Worm (Caenorhabditis elegans) whole organism, L3 larva: ENCODE data around the gene rpl-33.

Experiments used
- R02D3.7 ChIP-seq: fragments of 150-350 bp; optimal IDR thresholded peaks from 2 replicates; lab custom pipeline; 2014; ENCODE audit warnings: missing biosample characterization, missing genetic modification characterization
- ZK546.5 ChIP-seq: sonication (generic microtip); optimal IDR thresholded peaks from 2 replicates; lab custom pipeline; 2017; ENCODE audit warnings: missing biosample characterization, missing genetic modification characterization
- aly-2 ChIP-seq: fragments of 150-350 bp; optimal IDR thresholded peaks from 2 replicates; lab custom pipeline; 2014; ENCODE audit warnings: missing biosample characterization, missing genetic modification characterization
- ama-1 ChIP-seq: fragments of 150-350 bp; optimal IDR thresholded peaks from 2 replicates; lab custom pipeline; 2018
- ceh-16 ChIP-seq: sonication (generic microtip); optimal IDR thresholded peaks from 2 replicates; lab custom pipeline; 2017; ENCODE audit warnings: missing biosample characterization, missing genetic modification characterization
- ceh-28 ChIP-seq: fragments of 150-350 bp; optimal IDR thresholded peaks from 2 replicates; lab custom pipeline; 2014; ENCODE audit warnings: missing biosample characterization, missing genetic modification reagents, missing genetic modification characterization
- ceh-82 ChIP-seq: fragments of 150-350 bp; optimal IDR thresholded peaks from 2 replicates; lab custom pipeline; 2014; ENCODE audit warnings: missing biosample characterization, missing genetic modification characterization
- ceh-9 ChIP-seq: sonication (generic microtip); optimal IDR thresholded peaks from 2 replicates; lab custom pipeline; 2018; ENCODE audit warnings: missing biosample characterization, missing genetic modification characterization
- daf-12 ChIP-seq: fragments of 150-350 bp; optimal IDR thresholded peaks from 2 replicates; lab custom pipeline; 2014; ENCODE audit warnings: missing biosample characterization, missing genetic modification reagents, missing genetic modification characterization
- egl-27 ChIP-seq: sonication (generic microtip); optimal IDR thresholded peaks from 4 replicates; lab custom pipeline; 2017; ENCODE audit warnings: missing biosample characterization, missing genetic modification reagents, missing genetic modification characterization
- egl-5 ChIP-seq: fragments of 150-350 bp; optimal IDR thresholded peaks from 2 replicates; lab custom pipeline; 2017; ENCODE audit warnings: missing biosample characterization, missing genetic modification reagents, missing genetic modification characterization, inconsistent platforms
- elt-1 ChIP-seq: fragments of 150-350 bp; optimal IDR thresholded peaks from 2 replicates; lab custom pipeline; 2014; ENCODE audit warnings: missing biosample characterization, missing genetic modification characterization
- elt-2 ChIP-seq: sonication (generic microtip); optimal IDR thresholded peaks from 2 replicates; lab custom pipeline; 2016; ENCODE audit warnings: missing genetic modification reagents, mild to moderate bottlenecking, missing genetic modification characterization, missing compliant biosample characterization
- elt-3 ChIP-seq, 3 experiments: fragments of 150-350 bp in 1 of 3; sonication (generic microtip) in 2 of 3; optimal IDR thresholded peaks; 2 replicates in 2 of 3; 4 replicates in 1 of 3; lab custom pipeline; 2014 to 2017; ENCODE audit warnings: missing biosample characterization in 3 of 3, missing genetic modification characterization in 3 of 3
- eor-1 ChIP-seq, 2 experiments: fragments of 150-350 bp; optimal IDR thresholded peaks; 2 replicates each; lab custom pipeline; 2014 to 2018; ENCODE audit warnings: missing biosample characterization in 2 of 2, missing genetic modification characterization in 2 of 2
- fkh-10 ChIP-seq: sonication (generic microtip); optimal IDR thresholded peaks from 2 replicates; lab custom pipeline; 2017; ENCODE audit warnings: missing biosample characterization, missing genetic modification reagents, missing genetic modification characterization
- fos-1 ChIP-seq: fragments of 150-350 bp; optimal IDR thresholded peaks from 2 replicates; lab custom pipeline; 2014; ENCODE audit warnings: missing biosample characterization, missing genetic modification characterization
- hmg-11 ChIP-seq: sonication (generic microtip); optimal IDR thresholded peaks from 2 replicates; lab custom pipeline; 2016; ENCODE audit warnings: missing genetic modification characterization, missing compliant biosample characterization
- jun-1 ChIP-seq: fragments of 150-350 bp; optimal IDR thresholded peaks from 2 replicates; lab custom pipeline; 2014; ENCODE audit warnings: missing biosample characterization, missing genetic modification reagents, missing genetic modification characterization
- lin-15B ChIP-seq: fragments of 150-350 bp; optimal IDR thresholded peaks from 2 replicates; lab custom pipeline; 2014; ENCODE audit warnings: missing biosample characterization, missing genetic modification characterization
- lin-39 ChIP-seq: fragments of 150-350 bp; optimal IDR thresholded peaks from 2 replicates; lab custom pipeline; 2018; ENCODE audit warnings: missing biosample characterization, missing genetic modification reagents, missing genetic modification characterization
- lsy-12 ChIP-seq: sonication (generic microtip); optimal IDR thresholded peaks from 2 replicates; lab custom pipeline; 2016; ENCODE audit warnings: mild to moderate bottlenecking, missing genetic modification characterization, missing compliant biosample characterization
- mdl-1 ChIP-seq: fragments of 150-350 bp; optimal IDR thresholded peaks from 2 replicates; lab custom pipeline; 2014; ENCODE audit warnings: missing biosample characterization, missing genetic modification characterization
- mml-1 ChIP-seq: fragments of 150-350 bp; sonication (generic microtip); optimal IDR thresholded peaks from 3 replicates; lab custom pipeline; 2014; ENCODE audit warnings: missing biosample characterization, missing genetic modification characterization
- nfya-1 ChIP-seq: sonication (generic microtip); optimal IDR thresholded peaks from 2 replicates; lab custom pipeline; 2017; ENCODE audit warnings: missing genetic modification characterization, mild to moderate bottlenecking, missing compliant biosample characterization, antibody characterized with exemption, moderate library complexity; ENCODE audit not compliant: insufficient read depth
- nhr-11 ChIP-seq: fragments of 150-350 bp; optimal IDR thresholded peaks from 2 replicates; lab custom pipeline; 2014; ENCODE audit warnings: missing biosample characterization, missing genetic modification characterization
- nhr-23 ChIP-seq: fragments of 150-350 bp; optimal IDR thresholded peaks from 2 replicates; lab custom pipeline; 2014; ENCODE audit warnings: missing biosample characterization, missing genetic modification reagents, missing genetic modification characterization
- nhr-25 ChIP-seq: sonication (generic microtip); optimal IDR thresholded peaks from 2 replicates; lab custom pipeline; 2017; ENCODE audit warnings: missing biosample characterization, missing genetic modification characterization
- nhr-28 ChIP-seq: fragments of 150-350 bp; optimal IDR thresholded peaks from 2 replicates; lab custom pipeline; 2014; ENCODE audit warnings: missing biosample characterization, missing genetic modification characterization
- nhr-67 ChIP-seq: fragments of 150-350 bp; optimal IDR thresholded peaks from 2 replicates; lab custom pipeline; 2014; ENCODE audit warnings: missing biosample characterization, missing genetic modification characterization
- nhr-76 ChIP-seq: fragments of 150-350 bp; sonication (generic microtip); optimal IDR thresholded peaks from 5 replicates; lab custom pipeline; 2014; ENCODE audit warnings: missing biosample characterization, missing genetic modification characterization
- nhr-77 ChIP-seq: fragments of 150-350 bp; optimal IDR thresholded peaks from 2 replicates; lab custom pipeline; 2014; ENCODE audit warnings: missing biosample characterization, missing genetic modification characterization
- pha-4 ChIP-seq: fragments of 150-350 bp; optimal IDR thresholded peaks from 2 replicates; lab custom pipeline; 2014; ENCODE audit warnings: missing biosample characterization, missing genetic modification reagents, missing genetic modification characterization
- pqm-1 ChIP-seq: fragments of 150-350 bp; optimal IDR thresholded peaks from 2 replicates; lab custom pipeline; 2017; ENCODE audit warnings: missing biosample characterization, missing genetic modification characterization, inconsistent platforms
- sea-2 ChIP-seq: fragments of 150-350 bp; sonication (generic microtip); optimal IDR thresholded peaks from 4 replicates; lab custom pipeline; 2014; ENCODE audit warnings: missing biosample characterization, missing genetic modification reagents, missing genetic modification characterization
- skn-1 ChIP-seq: fragments of 150-350 bp; optimal IDR thresholded peaks from 2 replicates; lab custom pipeline; 2014; ENCODE audit warnings: missing biosample characterization, missing genetic modification characterization
- snpc-4 ChIP-seq: fragments of 150-350 bp; optimal IDR thresholded peaks from 2 replicates; lab custom pipeline; 2014; ENCODE audit warnings: missing biosample characterization, missing genetic modification characterization
- tbx-2 ChIP-seq: sonication (generic microtip); optimal IDR thresholded peaks from 2 replicates; lab custom pipeline; 2016; ENCODE audit warnings: mild to moderate bottlenecking, missing genetic modification characterization, missing compliant biosample characterization
- unc-39 ChIP-seq: sonication (generic microtip); optimal IDR thresholded peaks from 4 replicates; lab custom pipeline; 2017; ENCODE audit warnings: missing biosample characterization, missing genetic modification characterization
- unc-62 ChIP-seq: fragments of 150-350 bp; sonication (generic microtip); optimal IDR thresholded peaks from 4 replicates; lab custom pipeline; 2014; ENCODE audit warnings: missing biosample characterization, missing genetic modification reagents, missing genetic modification characterization
- zag-1 ChIP-seq: fragments of 150-350 bp; optimal IDR thresholded peaks from 2 replicates; lab custom pipeline; 2014; ENCODE audit warnings: missing biosample characterization, missing genetic modification characterization
- ztf-11 ChIP-seq: fragments of 150-350 bp; optimal IDR thresholded peaks from 2 replicates; lab custom pipeline; 2014; ENCODE audit warnings: missing biosample characterization, missing genetic modification characterization
- ztf-4 ChIP-seq: fragments of 150-350 bp; optimal IDR thresholded peaks from 2 replicates; lab custom pipeline; 2014; ENCODE audit warnings: missing biosample characterization, missing genetic modification characterization

Gene rpl-33

ce11 chrII:7060202-7060601, 45.2 kb upstream of the rpl-33 start:
- TF ChIP-seq sea-2 (GFP tag; lab: Kevin White, UChicago) = no peak
- no peak for TF ChIP-seq ceh-16 (tag; lab: Kevin White, UChicago)
- no peak for TF ChIP-seq egl-27
- no peak for TF ChIP-seq lin-39
- no peak for TF ChIP-seq unc-62
- TF ChIP-seq R02D3.7 (tag; lab: Kevin White, UChicago) = no peak
- no peak for TF ChIP-seq nhr-25 (tag; lab: Kevin White, UChicago)
- TF ChIP-seq ztf-11 (tag; lab: Kevin White, UChicago) = no peak
- TF ChIP-seq ceh-9 (tag; lab: Kevin White, UChicago) = no peak
- no peak for TF ChIP-seq ZK546.5 (tag; lab: Kevin White, UChicago)
- TF ChIP-seq pqm-1 (tag; lab: Kevin White, UChicago) = peak; percentile 93
- no peak for TF ChIP-seq ztf-4 (tag; lab: Kevin White, UChicago)
- TF ChIP-seq nhr-77 (tag; lab: Kevin White, UChicago) = no peak
- peak; percentile 96 for TF ChIP-seq elt-2
- no peak for TF ChIP-seq snpc-4 (tag; lab: Kevin White, UChicago)
- no peak for TF ChIP-seq lsy-12 (tag; lab: Kevin White, UChicago)
- TF ChIP-seq elt-1 (tag; lab: Kevin White, UChicago) = no peak
- no peak for TF ChIP-seq nhr-28 (tag; lab: Kevin White, UChicago)
- peak; percentile 23 for TF ChIP-seq jun-1 (tag; lab: Kevin White, UChicago)
- no peak for TF ChIP-seq zag-1 (tag; lab: Kevin White, UChicago)
- no peak for TF ChIP-seq hmg-11
- no peak for TF ChIP-seq tbx-2
- TF ChIP-seq ama-1 (lab: Kevin White, UChicago) = no peak
- TF ChIP-seq ceh-82 = no peak
- TF ChIP-seq nhr-76 (tag; lab: Kevin White, UChicago) = no peak
- TF ChIP-seq ceh-28 (tag; lab: Kevin White, UChicago) = no peak
- TF ChIP-seq aly-2 (tag; lab: Kevin White, UChicago) = no peak
- TF ChIP-seq nhr-23 = no peak
- no peak for TF ChIP-seq lin-15B (tag; lab: Kevin White, UChicago)
- no peak for TF ChIP-seq nhr-67
- no peak for TF ChIP-seq daf-12
- peak; percentile 10 for TF ChIP-seq mdl-1 (tag; lab: Kevin White, UChicago)
- peak; percentile 7 for TF ChIP-seq nfya-1 (tag; lab: Kevin White, UChicago)
- peak; percentile 64 for TF ChIP-seq pha-4 (tag; lab: Kevin White, UChicago)
- no peak for TF ChIP-seq fkh-10 (GFP tag; lab: Kevin White, UChicago)
- no peak for TF ChIP-seq mml-1
- no peak for TF ChIP-seq egl-5
- no peak for TF ChIP-seq fos-1
- peak; percentile 16 for TF ChIP-seq nhr-11 (tag; lab: Kevin White, UChicago)
- peak; percentile 82 for TF ChIP-seq skn-1
- no peak for TF ChIP-seq elt-3 (tag; optimal IDR thresholded peaks at IDR 0.05; lab: Kevin White, UChicago)

DNA sequence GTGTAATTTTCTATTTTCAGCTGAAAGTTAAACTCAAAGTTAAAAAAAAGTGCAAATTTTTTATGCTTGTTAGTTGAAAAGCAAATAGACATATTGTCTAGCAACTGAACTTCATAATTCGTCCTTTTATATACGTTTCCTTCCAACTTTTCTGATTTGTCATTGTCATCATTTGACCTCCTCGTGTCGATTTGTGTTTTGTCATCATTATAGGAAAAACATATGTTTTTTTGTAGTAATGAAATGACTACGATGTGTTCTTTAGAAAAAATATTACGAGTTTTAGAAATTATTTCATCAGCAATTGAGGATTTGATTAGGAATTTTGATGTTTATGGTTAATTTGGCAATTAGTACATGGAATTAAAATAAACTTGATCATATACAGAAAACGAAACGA, 44.6 kb upstream of the rpl-33 start:
- TF ChIP-seq skn-1 = peak; percentile 88
- no peak for TF ChIP-seq unc-39

ce11 chrII:7061730-7062129, 43.6 kb upstream of the rpl-33 start, which contains the start of gene acs-6:
acs-6 (plus strand) TSS chrII:7062030.
- TF ChIP-seq elt-1 (tag; lab: Kevin White, UChicago) = no peak
- no peak for TF ChIP-seq zag-1 (tag; lab: Kevin White, UChicago)
- TF ChIP-seq fos-1 = no peak
- no peak for TF ChIP-seq ceh-28 (tag; lab: Kevin White, UChicago)
- no peak for TF ChIP-seq snpc-4 (tag; lab: Kevin White, UChicago)
- no peak for TF ChIP-seq egl-27
- no peak for TF ChIP-seq unc-62
- TF ChIP-seq eor-1 (tag; optimal IDR thresholded peaks at IDR 0.05; lab: Kevin White, UChicago) = no peak
- no peak for TF ChIP-seq ztf-11 (tag; lab: Kevin White, UChicago)
- TF ChIP-seq nhr-23 = no peak
- TF ChIP-seq hmg-11 = no peak
